Worm (Caenorhabditis elegans): ENCODE results near the gene cgt-3.

- TF ChIP-seq ztf-29 (GFP tag; IDR thresholded peaks at IDR 0.05) (no peak), med-1 (GFP tag; optimal IDR thresholded peaks at IDR 0.05; ENCODE audit: insufficient read depth) (no peak), flt-1 (GFP tag; IDR thresholded peaks at IDR 0.05) (no peak), ztf-23 (GFP tag; IDR thresholded peaks at IDR 0.05) (no peak), cog-1 (tag; optimal IDR thresholded peaks at IDR 0.05) (no peak), tab-1 (GFP tag; IDR thresholded peaks at IDR 0.05) (no peak), ref-1 (GFP tag; conservative IDR thresholded peaks at IDR 0.05) (no peak)
Measured at ce11 chrII:5917010-5917472, 5.9 kb downstream of the cgt-3 start, which contains the start of gene frh-1.
